Fruit fly (Drosophila melanogaster): ENCODE measurements around the gene CG34456.

CG34456 gene

dm6 chr3L:9360217-9360692, 1.7 kb upstream of the CG34456 start, which contains the start of gene Pdxk (continued):
- peak; percentile 24 for TF ChIP-seq BtbVII (GFP tag; optimal IDR thresholded peaks at IDR 0.05)
- TF ChIP-seq slbo (GFP tag; IDR thresholded peaks at IDR 0.05), result peak; percentile 5; the same call in 1 of the 2 replicates
- TF ChIP-seq amos (GFP tag; IDR thresholded peaks at IDR 0.05; ENCODE audit: partially characterized antibody), result 0 out of 2 replicates have a peak, but pooled peaks have one; percentile 24
- TF ChIP-seq Atf6 (GFP tag; IDR thresholded peaks at IDR 0.05), result no peak
- no peak for TF ChIP-seq psq (GFP tag; optimal IDR thresholded peaks at IDR 0.05)
- TF ChIP-seq CG32772 (GFP tag; IDR thresholded peaks at IDR 0.05), result no peak
- TF ChIP-seq Hr3 (GFP tag; optimal IDR thresholded peaks at IDR 0.05), result no peak
- peak; percentile 68 for TF ChIP-seq CG17186 (GFP tag; optimal IDR thresholded peaks at IDR 0.05)
- 0 out of 4 replicates have a peak, but pooled peaks have one; percentile 40 for TF ChIP-seq Dll (GFP tag; IDR thresholded peaks at IDR 0.05; ENCODE audit: partially characterized antibody)
- peak; percentile 81 for TF ChIP-seq Med (GFP tag)
- TF ChIP-seq CG9817 (tag; optimal IDR thresholded peaks at IDR 0.05), result no peak
- no peak for TF ChIP-seq CG11695 (GFP tag; IDR thresholded peaks at IDR 0.05)
- no peak for TF ChIP-seq CG3995 (GFP tag; optimal IDR thresholded peaks at IDR 0.05)
- peak; percentile 0 for TF ChIP-seq gro (GFP tag; optimal IDR thresholded peaks at IDR 0.05)
- TF ChIP-seq CG3163 (GFP tag; optimal IDR thresholded peaks at IDR 0.05), result no peak
- no peak for TF ChIP-seq Hr51 (GFP tag; optimal IDR thresholded peaks at IDR 0.05)
- no peak for TF ChIP-seq en (GFP tag; optimal IDR thresholded peaks at IDR 0.05)
- TF ChIP-seq inv (GFP tag; IDR thresholded peaks at IDR 0.05; ENCODE audit: partially characterized antibody), result no peak
- TF ChIP-seq CG11696 (GFP tag; IDR thresholded peaks at IDR 0.05), result no peak
- no peak for TF ChIP-seq CG11247 (GFP tag; IDR thresholded peaks at IDR 0.05)
- TF ChIP-seq hth (optimal IDR thresholded peaks at IDR 0.05), result no peak
- peak; percentile 35 for TF ChIP-seq gcm (GFP tag; optimal IDR thresholded peaks at IDR 0.05)
- TF ChIP-seq HLHmδ (GFP tag; optimal IDR thresholded peaks at IDR 0.05), result no peak
- TF ChIP-seq CG4404 (GFP tag; IDR thresholded peaks at IDR 0.05), result no peak
- TF ChIP-seq CG6175 (GFP tag; IDR thresholded peaks at IDR 0.05), result no peak
- no peak for TF ChIP-seq bbx (GFP tag; IDR thresholded peaks at IDR 0.05; ENCODE audit: partially characterized antibody)
- TF ChIP-seq shn (GFP tag; optimal IDR thresholded peaks at IDR 0.05), result no peak
- TF ChIP-seq org-1 (GFP tag; optimal IDR thresholded peaks at IDR 0.05), result no peak
- TF ChIP-seq Kr (GFP tag; optimal IDR thresholded peaks at IDR 0.05), result no peak
- TF ChIP-seq stwl (tag; optimal IDR thresholded peaks at IDR 0.05), result peak; percentile 43
- no peak for TF ChIP-seq CG10366 (GFP tag; IDR thresholded peaks at IDR 0.05)
- TF ChIP-seq CG4360 (GFP tag; IDR thresholded peaks at IDR 0.05), result 0 out of 2 replicates have a peak, but pooled peaks have one; percentile 22
- no peak for TF ChIP-seq unpg (GFP tag; optimal IDR thresholded peaks at IDR 0.05)
- no peak for TF ChIP-seq CG7357 (GFP tag; IDR thresholded peaks at IDR 0.05)
- TF ChIP-seq luna (GFP tag; optimal IDR thresholded peaks at IDR 0.05), result no peak
- no peak for TF ChIP-seq Doc2 (GFP tag; IDR thresholded peaks at IDR 0.05)
- TF ChIP-seq ham (GFP tag; IDR thresholded peaks at IDR 0.05), result no peak
- peak; percentile 19 for TF ChIP-seq ERR (GFP tag; optimal IDR thresholded peaks at IDR 0.05)
- no peak for TF ChIP-seq CG8359 (GFP tag; optimal IDR thresholded peaks at IDR 0.05; ENCODE audit: borderline replicate concordance)
- peak; percentile 49 for TF ChIP-seq CG1603 (tag; optimal IDR thresholded peaks at IDR 0.05)
- TF ChIP-seq NFAT (GFP tag; IDR thresholded peaks at IDR 0.05), result no peak; the same call in 1 of the 2 replicates
- peak; percentile 44 for TF ChIP-seq kni (GFP tag; optimal IDR thresholded peaks at IDR 0.05)
- TF ChIP-seq CTCF (GFP tag; optimal IDR thresholded peaks at IDR 0.05), result no peak
- TF ChIP-seq ken (GFP tag; IDR thresholded peaks at IDR 0.05), result no peak
- TF ChIP-seq pros (GFP tag; optimal IDR thresholded peaks at IDR 0.05), result peak; percentile 42
- peak; percentile 22 for TF ChIP-seq Fer3 (tag; optimal IDR thresholded peaks at IDR 0.05)
- TF ChIP-seq kah (GFP tag; optimal IDR thresholded peaks at IDR 0.05), result peak; percentile 63
- no peak for TF ChIP-seq CG8924 (tag; optimal IDR thresholded peaks at IDR 0.05)
- TF ChIP-seq tup (GFP tag; optimal IDR thresholded peaks at IDR 0.05), result no peak
- no peak for TF ChIP-seq ara (GFP tag; IDR thresholded peaks at IDR 0.05)
- no peak for TF ChIP-seq pho (GFP tag; optimal IDR thresholded peaks at IDR 0.05)
- 0 out of 3 replicates have a peak, but pooled peaks have one; percentile 30 for TF ChIP-seq HLH4C (GFP tag; IDR thresholded peaks at IDR 0.05; ENCODE audit: partially characterized antibody)

Data from whole organism, embryonic.